Fruit fly (Drosophila melanogaster) whole organism, embryonic: ENCODE data around the gene CG17270.

Source experiments
- Adf1 ChIP-seq: fragments of 200-800 bp; sonication (Bioruptor generic); IDR thresholded peaks from 2 replicates; pipeline ENCODE4 v1.3.6; 2022; ENCODE audit warnings: missing biosample characterization, missing genetic modification characterization
- Atf-2 ChIP-seq: fragments of 200-800 bp; sonication (Bioruptor generic); optimal IDR thresholded peaks from 2 replicates; lab custom pipeline; 2016; ENCODE audit warnings: missing biosample characterization, missing genetic modification characterization
- CG11247 ChIP-seq: fragments of 200-800 bp; sonication (Bioruptor generic); IDR thresholded peaks from 2 replicates; pipeline ENCODE4 v1.3.6; 2022; ENCODE audit warnings: missing biosample characterization, missing genetic modification characterization
- CG11695 ChIP-seq: fragments of 200-800 bp; sonication (Bioruptor generic); IDR thresholded peaks from 3 replicates; pipeline ENCODE4 v1.3.6; 2022; ENCODE audit warnings: missing biosample characterization, missing genetic modification characterization
- CG11696 ChIP-seq: fragments of 200-800 bp; sonication (Bioruptor generic); IDR thresholded peaks from 2 replicates; pipeline ENCODE4 v1.3.6; 2022; ENCODE audit warnings: missing biosample characterization, missing genetic modification characterization
- CG12942 ChIP-seq: fragments of 200-800 bp; sonication (Bioruptor generic); optimal IDR thresholded peaks from 3 replicates; lab custom pipeline; 2016; ENCODE audit warnings: missing biosample characterization, missing genetic modification characterization
- CG17385 ChIP-seq: fragments of 200-800 bp; sonication (Bioruptor generic); optimal IDR thresholded peaks from 3 replicates; lab custom pipeline; 2018; ENCODE audit warnings: missing biosample characterization, mild to moderate bottlenecking, missing genetic modification characterization
- CG2120 ChIP-seq: fragments of 200-800 bp; sonication (Bioruptor generic); optimal IDR thresholded peaks from 3 replicates; lab custom pipeline; 2016; ENCODE audit warnings: missing biosample characterization, missing genetic modification characterization
- CG3163 ChIP-seq: fragments of 200-800 bp; sonication (Bioruptor generic); optimal IDR thresholded peaks from 3 replicates; lab custom pipeline; 2016; ENCODE audit warnings: missing biosample characterization, missing genetic modification characterization
- CG32532 ChIP-seq: fragments of 200-800 bp; sonication (Bioruptor generic); IDR thresholded peaks from 2 replicates; pipeline ENCODE4 v1.3.6; 2022; ENCODE audit warnings: missing biosample characterization, missing genetic modification characterization
- CG34224 ChIP-seq: fragments of 200-800 bp; sonication (Bioruptor generic); IDR thresholded peaks from 3 replicates; pipeline ENCODE4 v1.3.6; 2022; ENCODE audit warnings: missing biosample characterization, missing genetic modification characterization; ENCODE audit not compliant: partially characterized antibody
- CG3995 ChIP-seq: fragments of 200-800 bp; sonication (Bioruptor generic); optimal IDR thresholded peaks from 3 replicates; lab custom pipeline; 2016; ENCODE audit warnings: missing biosample characterization, missing genetic modification characterization
- CG6272 ChIP-seq: fragments of 200-800 bp; sonication (Bioruptor generic); IDR thresholded peaks from 2 replicates; pipeline ENCODE4 v1.3.6; 2022; ENCODE audit warnings: missing biosample characterization, missing genetic modification characterization
- CG7271 ChIP-seq: fragments of 200-800 bp; sonication (Bioruptor generic); optimal IDR thresholded peaks from 2 replicates; lab custom pipeline; 2018; ENCODE audit warnings: missing biosample characterization, mild to moderate bottlenecking, missing genetic modification characterization, moderate library complexity
- CG9437 ChIP-seq: fragments of 200-800 bp; sonication (Bioruptor generic); optimal IDR thresholded peaks from 2 replicates; lab custom pipeline; 2018; ENCODE audit warnings: missing biosample characterization, mild to moderate bottlenecking, missing genetic modification characterization
- CG9932 ChIP-seq: fragments of 200-800 bp; sonication (Bioruptor generic); IDR thresholded peaks from 2 replicates; pipeline ENCODE4 v1.3.6; 2022; ENCODE audit warnings: missing biosample characterization, missing genetic modification characterization
- CHES-1-like ChIP-seq: fragments of 200-800 bp; sonication (Bioruptor generic); optimal IDR thresholded peaks from 2 replicates; lab custom pipeline; 2016; ENCODE audit warnings: missing biosample characterization, missing genetic modification characterization
- Chrac-16 ChIP-seq: fragments of 200-800 bp; sonication (Bioruptor generic); optimal IDR thresholded peaks from 3 replicates; lab custom pipeline; 2016; ENCODE audit warnings: missing biosample characterization, missing genetic modification characterization
- ERR ChIP-seq: fragments of 200-800 bp; sonication (Bioruptor generic); optimal IDR thresholded peaks from 2 replicates; lab custom pipeline; 2016; ENCODE audit warnings: missing biosample characterization, missing genetic modification characterization
- Hey ChIP-seq: fragments of 200-800 bp; sonication (Bioruptor generic); optimal IDR thresholded peaks from 3 replicates; lab custom pipeline; 2018; ENCODE audit warnings: missing biosample characterization, mild to moderate bottlenecking, missing genetic modification characterization
- Mad ChIP-seq: fragments of 200-800 bp; sonication (Bioruptor generic); optimal IDR thresholded peaks from 2 replicates; lab custom pipeline; 2016; ENCODE audit warnings: missing biosample characterization, missing genetic modification characterization
- Max ChIP-seq: fragments of 200-800 bp; sonication (Bioruptor generic); optimal IDR thresholded peaks from 2 replicates; lab custom pipeline; 2016; ENCODE audit warnings: missing biosample characterization, mild to moderate bottlenecking, missing genetic modification characterization
- Ptx1 ChIP-seq: fragments of 200-800 bp; sonication (Bioruptor generic); IDR thresholded peaks from 2 replicates; pipeline ENCODE4 v1.3.6; 2022; ENCODE audit warnings: missing biosample characterization, missing genetic modification characterization
- Rfx ChIP-seq: fragments of 200-800 bp; sonication (Bioruptor generic); IDR thresholded peaks from 2 replicates; pipeline ENCODE4 v1.3.6; 2022; ENCODE audit warnings: missing biosample characterization, missing genetic modification characterization
- Sry-β ChIP-seq: fragments of 200-800 bp; sonication (Bioruptor generic); optimal IDR thresholded peaks from 2 replicates; lab custom pipeline; 2018; ENCODE audit warnings: missing biosample characterization, mild to moderate bottlenecking, missing genetic modification characterization, moderate library complexity
- Stat92E ChIP-seq, 3 experiments: fragments of >200 bp in 2 of 3; fragments of 200-800 bp in 1 of 3; sonication (Bioruptor generic) in 1 of 3; optimal IDR thresholded peaks; 2 replicates each; lab custom pipeline; 2017 to 2019; ENCODE audit warnings: missing biosample characterization in 3 of 3, missing genetic modification characterization in 3 of 3, mild to moderate bottlenecking in 1 of 3, moderate library complexity in 1 of 3
- ac ChIP-seq: fragments of 200-800 bp; sonication (Bioruptor generic); optimal IDR thresholded peaks from 3 replicates; lab custom pipeline; 2017; ENCODE audit warnings: missing biosample characterization, mild to moderate bottlenecking, missing genetic modification characterization
- bigmax ChIP-seq: fragments of 200-800 bp; sonication (Bioruptor generic); optimal IDR thresholded peaks from 2 replicates; lab custom pipeline; 2018; ENCODE audit warnings: missing biosample characterization, mild to moderate bottlenecking, missing genetic modification characterization
- cato ChIP-seq: fragments of 200-800 bp; sonication (Bioruptor generic); optimal IDR thresholded peaks from 2 replicates; lab custom pipeline; 2016; ENCODE audit warnings: missing biosample characterization, missing genetic modification characterization, borderline replicate concordance
- ewg ChIP-seq: fragments of 200-800 bp; sonication (Bioruptor generic); optimal IDR thresholded peaks from 3 replicates; lab custom pipeline; 2017; ENCODE audit warnings: mild to moderate bottlenecking, missing biosample characterization, missing genetic modification reagents, missing genetic modification characterization
- fd3F ChIP-seq: fragments of 200-800 bp; sonication (Bioruptor generic); optimal IDR thresholded peaks from 2 replicates; lab custom pipeline; 2018; ENCODE audit warnings: missing biosample characterization, mild to moderate bottlenecking, missing genetic modification characterization, moderate library complexity
- gem ChIP-seq: fragments of 200-800 bp; sonication (Bioruptor generic); optimal IDR thresholded peaks from 2 replicates; lab custom pipeline; 2019; ENCODE audit warnings: missing biosample characterization, mild to moderate bottlenecking, missing genetic modification characterization, moderate library complexity
- hb ChIP-seq: fragments of 200-800 bp; sonication (Bioruptor generic); IDR thresholded peaks from 3 replicates; pipeline ENCODE4 v1.3.6; 2022; ENCODE audit warnings: missing biosample characterization, missing genetic modification characterization; ENCODE audit not compliant: partially characterized antibody
- hkb ChIP-seq, 2 experiments: fragments of 200-800 bp in 1 of 2; fragments of >200 bp in 1 of 2; sonication (Bioruptor generic) in 1 of 2; IDR thresholded peaks in 1 of 2; optimal IDR thresholded peaks in 1 of 2; 2 replicates each; pipeline versions ENCODE4 v1.3.6 to Lab custom; 2017 to 2022; ENCODE audit warnings: missing biosample characterization in 1 of 2, missing genetic modification characterization in 1 of 2
- kay ChIP-seq: fragments of 200-800 bp; sonication (Bioruptor generic); optimal IDR thresholded peaks from 2 replicates; lab custom pipeline; 2016; ENCODE audit warnings: missing biosample characterization, missing genetic modification characterization
- klu ChIP-seq: fragments of 200-800 bp; sonication (Bioruptor generic); IDR thresholded peaks from 2 replicates; pipeline ENCODE4 v1.3.6; 2022; ENCODE audit warnings: missing biosample characterization, missing genetic modification characterization
- knrl ChIP-seq: fragments of 200-800 bp; sonication (Bioruptor generic); IDR thresholded peaks from 3 replicates; pipeline ENCODE4 v1.3.6; 2022; ENCODE audit warnings: missing biosample characterization, missing genetic modification characterization; ENCODE audit not compliant: partially characterized antibody
- mirr ChIP-seq: fragments of 200-800 bp; sonication (Bioruptor generic); optimal IDR thresholded peaks from 3 replicates; lab custom pipeline; 2018; ENCODE audit warnings: missing biosample characterization, mild to moderate bottlenecking, missing genetic modification characterization
- mld ChIP-seq: fragments of 200-800 bp; sonication (Bioruptor generic); IDR thresholded peaks from 3 replicates; pipeline ENCODE4 v1.3.6; 2022; ENCODE audit warnings: missing biosample characterization, missing genetic modification characterization; ENCODE audit not compliant: partially characterized antibody
- nau ChIP-seq: fragments of 200-800 bp; sonication (Bioruptor generic); optimal IDR thresholded peaks from 3 replicates; lab custom pipeline; 2017; ENCODE audit warnings: missing biosample characterization, mild to moderate bottlenecking, missing genetic modification characterization, missing genetic modification reagents
- otp ChIP-seq: fragments of 200-800 bp; sonication (Bioruptor generic); IDR thresholded peaks from 3 replicates; pipeline ENCODE4, ENCODE4 v1.3.6; 2022; ENCODE audit warnings: missing biosample characterization, missing genetic modification characterization
- pan ChIP-seq, 4 experiments: fragments of >200 bp in 3 of 4; fragments of 200-800 bp in 1 of 4; sonication (Bioruptor generic) in 1 of 4; optimal IDR thresholded peaks in 3 of 4; IDR thresholded peaks in 1 of 4; 2 replicates each; pipeline versions ENCODE4 v1.3.6 to Lab custom; 2017 to 2022; ENCODE audit warnings: missing biosample characterization in 2 of 4, missing genetic modification characterization in 2 of 4, mixed read lengths in 1 of 4
- psq ChIP-seq: fragments of 200-800 bp; sonication (Bioruptor generic); optimal IDR thresholded peaks from 2 replicates; lab custom pipeline; 2017; ENCODE audit warnings: missing biosample characterization, missing genetic modification characterization
- sens-2 ChIP-seq: fragments of 200-800 bp; sonication (Bioruptor generic); IDR thresholded peaks from 2 replicates; pipeline ENCODE4 v1.3.6; 2022; ENCODE audit warnings: missing biosample characterization, missing genetic modification characterization
- sug ChIP-seq: fragments of 200-800 bp; optimal IDR thresholded peaks from 2 replicates; lab custom pipeline; 2019; ENCODE audit warnings: missing biosample characterization, mild to moderate bottlenecking, missing genetic modification characterization, moderate library complexity
- tna ChIP-seq: fragments of 200-800 bp; sonication (Bioruptor generic); IDR thresholded peaks from 2 replicates; pipeline ENCODE4 v1.3.6; 2022; ENCODE audit warnings: missing biosample characterization, missing genetic modification characterization; ENCODE audit not compliant: partially characterized antibody
- ttk ChIP-seq: fragments of 200-800 bp; sonication (Bioruptor generic); IDR thresholded peaks from 2 replicates; pipeline ENCODE4 v2.1.2; 2022; ENCODE audit warnings: missing biosample characterization, missing genetic modification characterization
- vvl ChIP-seq: fragments of 200-800 bp; sonication (Bioruptor generic); IDR thresholded peaks from 2 replicates; pipeline ENCODE4 v1.3.6; 2022; ENCODE audit warnings: missing biosample characterization, missing genetic modification characterization

CG17270 gene

dm6 chr3R:20828520-20829415 is 10.0 kb upstream of the CG17270 start (continued):
- TF ChIP-seq klu (GFP tag; lab: Robert Waterston, UW), result no peak
- peak; percentile 43 for TF ChIP-seq ewg (GFP tag; lab: Kevin White, UChicago)
- no peak for TF ChIP-seq Hey (tag; lab: Kevin White, UChicago)
- TF ChIP-seq CG11696, result no peak
- no peak for TF ChIP-seq CG11695 (GFP tag; lab: Robert Waterston, UW)
- TF ChIP-seq CG9437 (GFP tag; lab: Kevin White, UChicago), result no peak
- no peak for TF ChIP-seq CG17385
- no peak for TF ChIP-seq knrl (GFP tag; lab: Robert Waterston, UW)
- no peak for TF ChIP-seq fd3F (GFP tag; lab: Kevin White, UChicago)
- no peak for TF ChIP-seq ERR (GFP tag; lab: Kevin White, UChicago)
- TF ChIP-seq psq, result no peak
- TF ChIP-seq CG11247, result no peak
- TF ChIP-seq Max (GFP tag; lab: Kevin White, UChicago), result no peak
- no peak for TF ChIP-seq Mad
- TF ChIP-seq Rfx (GFP tag; lab: Robert Waterston, UW), result peak; percentile 58
- no peak for TF ChIP-seq gem (tag; lab: Kevin White, UChicago)
- no peak for TF ChIP-seq CG2120 (GFP tag; lab: Kevin White, UChicago)
- TF ChIP-seq Adf1 (GFP tag; lab: Robert Waterston, UW), result peak; percentile 72
- TF ChIP-seq CG7271 (tag; lab: Kevin White, UChicago), result no peak
- peak; percentile 47 for TF ChIP-seq bigmax
- no peak for TF ChIP-seq kay
- TF ChIP-seq Chrac-16, result no peak
- no peak for TF ChIP-seq hkb (optimal IDR thresholded peaks at IDR 0.05; lab: Kevin White, UChicago)
- TF ChIP-seq hkb (GFP tag; IDR thresholded peaks at IDR 0.05; lab: Robert Waterston, UW), result no peak
- no peak for TF ChIP-seq Sry-β (GFP tag; lab: Kevin White, UChicago)
- no peak for TF ChIP-seq ttk (GFP tag; lab: Robert Waterston, UW)
- TF ChIP-seq CG34224 (GFP tag; lab: Robert Waterston, UW), result no peak
- no peak for TF ChIP-seq Atf-2 (GFP tag; lab: Kevin White, UChicago)
- TF ChIP-seq CG12942 (GFP tag; lab: Kevin White, UChicago), result no peak
- TF ChIP-seq CG6272, result no peak
- no peak for TF ChIP-seq hb
- TF ChIP-seq CG9932 (GFP tag; lab: Robert Waterston, UW), result peak; percentile 34; the same call in 1 of the 2 replicates
- TF ChIP-seq otp (GFP tag; lab: Robert Waterston, UW), result 0 out of 3 replicates have a peak, but pooled peaks have one; percentile 27
- TF ChIP-seq CG32532, result peak; percentile 5; the same call in 1 of the 2 replicates
- TF ChIP-seq CHES-1-like, result no peak
- 0 out of 2 replicates have a peak, but pooled peaks have one; percentile 29 for TF ChIP-seq tna (GFP tag; lab: Robert Waterston, UW)
- no peak for TF ChIP-seq Stat92E (GFP tag; optimal IDR thresholded peaks at IDR 0.05; lab: Kevin White, UChicago)
- TF ChIP-seq cato (GFP tag; lab: Kevin White, UChicago), result no peak
- no peak for TF ChIP-seq sens-2 (GFP tag; lab: Robert Waterston, UW)
- TF ChIP-seq CG3995, result no peak
- TF ChIP-seq nau (GFP tag; lab: Kevin White, UChicago), result no peak
- TF ChIP-seq mld, result no peak
- TF ChIP-seq sug, result peak; percentile 91
- TF ChIP-seq ac (GFP tag; lab: Kevin White, UChicago), result no peak
- TF ChIP-seq vvl (GFP tag; lab: Robert Waterston, UW), result no peak; the same call in 1 of the 2 replicates
- no peak for TF ChIP-seq CG3163
- TF ChIP-seq mirr (GFP tag; lab: Kevin White, UChicago), result peak; percentile 29
- no peak for TF ChIP-seq Ptx1 (GFP tag; lab: Robert Waterston, UW)
- TF ChIP-seq pan (optimal IDR thresholded peaks at IDR 0.05; lab: Kevin White, UChicago), result no peak
- TF ChIP-seq pan (GFP tag; optimal IDR thresholded peaks at IDR 0.05 in 1 of 2, IDR thresholded peaks at IDR 0.05 in 1 of 2), result no peak
